Fruit fly (Drosophila melanogaster) whole organism, prepupa: ENCODE measurements around the gene CG42716.
A peak's percentile ranks its signal among the peaks of the same experiment; 100 is the strongest.

Experiments
- Blimp-1 ChIP-seq: fragments of 200-800 bp; sonication (Bioruptor generic); optimal IDR thresholded peaks from 3 replicates; lab custom pipeline; 2017; ENCODE audit warnings: missing biosample characterization, missing genetic modification characterization, mild to moderate bottlenecking, moderate library complexity, missing genetic modification reagents
- CG10669 ChIP-seq: fragments of 200-800 bp; sonication (Bioruptor generic); optimal IDR thresholded peaks from 3 replicates; lab custom pipeline; 2018; ENCODE audit warnings: missing biosample characterization, mild to moderate bottlenecking, missing genetic modification characterization, moderate library complexity
- CG11762 ChIP-seq: fragments of 200-800 bp; sonication (Bioruptor generic); optimal IDR thresholded peaks from 3 replicates; lab custom pipeline; 2016; ENCODE audit warnings: missing biosample characterization, missing genetic modification characterization; ENCODE audit not compliant: insufficient read depth
- CG11902 ChIP-seq: fragments of 200-800 bp; sonication (Bioruptor generic); optimal IDR thresholded peaks from 3 replicates; lab custom pipeline; 2016; ENCODE audit warnings: missing biosample characterization, missing genetic modification characterization
- CG15336 ChIP-seq: fragments of 200-800 bp; sonication (Bioruptor generic); IDR thresholded peaks from 2 replicates; pipeline ENCODE4 v1.3.6; 2022; ENCODE audit warnings: missing biosample characterization, missing genetic modification characterization
- CG1621 ChIP-seq: fragments of 200-800 bp; sonication (Bioruptor generic); optimal IDR thresholded peaks from 3 replicates; lab custom pipeline; 2018; ENCODE audit warnings: missing biosample characterization, mild to moderate bottlenecking, missing genetic modification characterization
- CG16779 ChIP-seq: fragments of 200-800 bp; sonication (Bioruptor generic); optimal IDR thresholded peaks from 3 replicates; lab custom pipeline; 2017; ENCODE audit warnings: missing biosample characterization, mild to moderate bottlenecking, missing genetic modification characterization
- CG3032 ChIP-seq: fragments of 200-800 bp; optimal IDR thresholded peaks from 2 replicates; lab custom pipeline; 2019; ENCODE audit warnings: missing biosample characterization, mild to moderate bottlenecking, missing genetic modification characterization, moderate library complexity
- CG31627 ChIP-seq: fragments of 200-800 bp; sonication (Bioruptor generic); optimal IDR thresholded peaks from 3 replicates; lab custom pipeline; 2016; ENCODE audit warnings: missing biosample characterization, missing genetic modification characterization
- CG32006 ChIP-seq: fragments of 200-800 bp; sonication (Bioruptor generic); optimal IDR thresholded peaks from 3 replicates; lab custom pipeline; 2017; ENCODE audit warnings: missing biosample characterization, mild to moderate bottlenecking, missing genetic modification characterization
- CG4318 ChIP-seq: fragments of 200-800 bp; sonication (Bioruptor generic); optimal IDR thresholded peaks from 3 replicates; lab custom pipeline; 2017; ENCODE audit warnings: missing biosample characterization, mild to moderate bottlenecking, missing genetic modification characterization
- CG6808 ChIP-seq: fragments of 200-800 bp; sonication (Bioruptor generic); optimal IDR thresholded peaks from 3 replicates; lab custom pipeline; 2017; ENCODE audit warnings: missing biosample characterization, missing genetic modification characterization, mild to moderate bottlenecking, moderate library complexity, missing genetic modification reagents
- CG6854 ChIP-seq: fragments of 200-800 bp; sonication (Bioruptor generic); optimal IDR thresholded peaks from 2 replicates; lab custom pipeline; 2017; ENCODE audit warnings: missing biosample characterization, mild to moderate bottlenecking, missing genetic modification characterization
- CG7368 ChIP-seq: fragments of 200-800 bp; sonication (Bioruptor generic); optimal IDR thresholded peaks from 3 replicates; lab custom pipeline; 2016; ENCODE audit warnings: missing biosample characterization, missing genetic modification characterization
- CG8119 ChIP-seq: fragments of 200-800 bp; sonication (Bioruptor generic); IDR thresholded peaks from 3 replicates; pipeline ENCODE4 v1.3.6; 2022; ENCODE audit warnings: missing biosample characterization, missing genetic modification characterization
- CG8319 ChIP-seq: fragments of 200-800 bp; sonication (Bioruptor generic); optimal IDR thresholded peaks from 3 replicates; lab custom pipeline; 2016; ENCODE audit warnings: missing biosample characterization, missing genetic modification characterization
- CG8632 ChIP-seq: fragments of 200-800 bp; sonication (Bioruptor generic); optimal IDR thresholded peaks from 3 replicates; lab custom pipeline; 2016; ENCODE audit warnings: missing biosample characterization, missing genetic modification characterization
- CG9139 ChIP-seq: fragments of 200-800 bp; sonication (Bioruptor generic); optimal IDR thresholded peaks from 3 replicates; lab custom pipeline; 2017; ENCODE audit warnings: missing biosample characterization, mild to moderate bottlenecking, missing genetic modification characterization
- Eip75B ChIP-seq: fragments of 200-800 bp; sonication (Bioruptor generic); optimal IDR thresholded peaks from 3 replicates; lab custom pipeline; 2016; ENCODE audit warnings: missing biosample characterization, missing genetic modification characterization
- Eip78C ChIP-seq: fragments of 200-800 bp; sonication (Bioruptor generic); peaks from one replicate; lab custom pipeline; 2016; ENCODE audit warnings: missing biosample characterization, missing genetic modification characterization
- Eip93F ChIP-seq: fragments of 200-800 bp; sonication (Bioruptor generic); optimal IDR thresholded peaks from 2 replicates; lab custom pipeline; 2016; ENCODE audit warnings: missing biosample characterization, mild to moderate bottlenecking, missing genetic modification characterization
- Ets21C ChIP-seq: fragments of 200-800 bp; sonication (Bioruptor generic); optimal IDR thresholded peaks from 3 replicates; lab custom pipeline; 2016; ENCODE audit warnings: missing biosample characterization, missing genetic modification characterization
- Ets96B ChIP-seq: fragments of 200-800 bp; optimal IDR thresholded peaks from 2 replicates; lab custom pipeline; 2019; ENCODE audit warnings: missing biosample characterization, mild to moderate bottlenecking, missing genetic modification characterization, moderate library complexity
- Hr38 ChIP-seq: sonication (Bioruptor generic); optimal IDR thresholded peaks from 2 replicates; lab custom pipeline; 2016; ENCODE audit warnings: missing biosample characterization, missing genetic modification characterization
- Hr39 ChIP-seq: fragments of 200-800 bp; sonication (Bioruptor generic); optimal IDR thresholded peaks from 2 replicates; lab custom pipeline; 2016; ENCODE audit warnings: missing biosample characterization, missing genetic modification characterization
- Met ChIP-seq: fragments of 200-800 bp; sonication (Bioruptor generic); optimal IDR thresholded peaks from 3 replicates; lab custom pipeline; 2016; ENCODE audit warnings: missing biosample characterization, missing genetic modification characterization
- OdsH ChIP-seq: fragments of 200-800 bp; sonication (Bioruptor generic); optimal IDR thresholded peaks from 3 replicates; lab custom pipeline; 2016; ENCODE audit warnings: missing biosample characterization, missing genetic modification characterization
- Smox ChIP-seq: fragments of 200-800 bp; sonication (Bioruptor generic); optimal IDR thresholded peaks from 3 replicates; lab custom pipeline; 2016; ENCODE audit warnings: missing biosample characterization, missing genetic modification characterization
- Sox102F ChIP-seq: fragments of 200-800 bp; sonication (Bioruptor generic); optimal IDR thresholded peaks from 2 replicates; lab custom pipeline; 2016; ENCODE audit warnings: missing biosample characterization, mild to moderate bottlenecking, missing genetic modification characterization
- Sox14 ChIP-seq: fragments of 200-800 bp; sonication (Bioruptor generic); optimal IDR thresholded peaks from 3 replicates; lab custom pipeline; 2016; ENCODE audit warnings: missing biosample characterization, missing genetic modification characterization
- achi ChIP-seq: fragments of 200-800 bp; sonication (Bioruptor generic); optimal IDR thresholded peaks from 3 replicates; lab custom pipeline; 2016; ENCODE audit warnings: missing biosample characterization, missing genetic modification characterization
- acj6 ChIP-seq: fragments of 200-800 bp; sonication (Bioruptor generic); optimal IDR thresholded peaks from 3 replicates; lab custom pipeline; 2016; ENCODE audit warnings: missing biosample characterization, missing genetic modification characterization
- cyc ChIP-seq: fragments of 200-800 bp; sonication (Bioruptor generic); optimal IDR thresholded peaks from 3 replicates; lab custom pipeline; 2016; ENCODE audit warnings: missing biosample characterization, missing genetic modification characterization
- dac ChIP-seq: fragments of 200-800 bp; sonication (Bioruptor generic); optimal IDR thresholded peaks from 2 replicates; lab custom pipeline; 2017; ENCODE audit warnings: missing biosample characterization, mild to moderate bottlenecking, missing genetic modification characterization
- dsx ChIP-seq: fragments of 200-800 bp; optimal IDR thresholded peaks from 3 replicates; lab custom pipeline; 2019; ENCODE audit warnings: missing biosample characterization, mild to moderate bottlenecking, missing genetic modification characterization, moderate library complexity; ENCODE audit not compliant: poor library complexity, severe bottlenecking
- esn ChIP-seq: fragments of 200-800 bp; sonication (Bioruptor generic); optimal IDR thresholded peaks from 2 replicates; lab custom pipeline; 2016; ENCODE audit warnings: missing biosample characterization, mild to moderate bottlenecking, missing genetic modification characterization, moderate library complexity
- fd59A ChIP-seq: fragments of 200-800 bp; sonication (Bioruptor generic); optimal IDR thresholded peaks from 2 replicates; lab custom pipeline; 2017; ENCODE audit warnings: missing biosample characterization, mild to moderate bottlenecking, missing genetic modification characterization, missing genetic modification reagents
- lz ChIP-seq: fragments of 200-800 bp; sonication (Bioruptor generic); optimal IDR thresholded peaks from 3 replicates; lab custom pipeline; 2016; ENCODE audit warnings: missing biosample characterization, missing genetic modification characterization
- salr ChIP-seq, 2 experiments: fragments of 200-800 bp; sonication (Bioruptor generic); optimal IDR thresholded peaks; 3 replicates each; lab custom pipeline; 2016 to 2018; ENCODE audit warnings: missing biosample characterization in 2 of 2, missing genetic modification characterization in 2 of 2, mild to moderate bottlenecking in 1 of 2
- ss ChIP-seq, 2 experiments: fragments of 200-800 bp; sonication (Bioruptor generic); optimal IDR thresholded peaks; 2 replicates in 1 of 2; 3 replicates in 1 of 2; lab custom pipeline; 2017 to 2018; ENCODE audit warnings: mild to moderate bottlenecking in 2 of 2, missing biosample characterization in 2 of 2, missing genetic modification characterization in 2 of 2, moderate library complexity in 1 of 2
- topi ChIP-seq: fragments of 200-800 bp; sonication (Bioruptor generic); optimal IDR thresholded peaks from 3 replicates; lab custom pipeline; 2016; ENCODE audit warnings: missing biosample characterization, missing genetic modification characterization

CG42716 gene

DNA sequence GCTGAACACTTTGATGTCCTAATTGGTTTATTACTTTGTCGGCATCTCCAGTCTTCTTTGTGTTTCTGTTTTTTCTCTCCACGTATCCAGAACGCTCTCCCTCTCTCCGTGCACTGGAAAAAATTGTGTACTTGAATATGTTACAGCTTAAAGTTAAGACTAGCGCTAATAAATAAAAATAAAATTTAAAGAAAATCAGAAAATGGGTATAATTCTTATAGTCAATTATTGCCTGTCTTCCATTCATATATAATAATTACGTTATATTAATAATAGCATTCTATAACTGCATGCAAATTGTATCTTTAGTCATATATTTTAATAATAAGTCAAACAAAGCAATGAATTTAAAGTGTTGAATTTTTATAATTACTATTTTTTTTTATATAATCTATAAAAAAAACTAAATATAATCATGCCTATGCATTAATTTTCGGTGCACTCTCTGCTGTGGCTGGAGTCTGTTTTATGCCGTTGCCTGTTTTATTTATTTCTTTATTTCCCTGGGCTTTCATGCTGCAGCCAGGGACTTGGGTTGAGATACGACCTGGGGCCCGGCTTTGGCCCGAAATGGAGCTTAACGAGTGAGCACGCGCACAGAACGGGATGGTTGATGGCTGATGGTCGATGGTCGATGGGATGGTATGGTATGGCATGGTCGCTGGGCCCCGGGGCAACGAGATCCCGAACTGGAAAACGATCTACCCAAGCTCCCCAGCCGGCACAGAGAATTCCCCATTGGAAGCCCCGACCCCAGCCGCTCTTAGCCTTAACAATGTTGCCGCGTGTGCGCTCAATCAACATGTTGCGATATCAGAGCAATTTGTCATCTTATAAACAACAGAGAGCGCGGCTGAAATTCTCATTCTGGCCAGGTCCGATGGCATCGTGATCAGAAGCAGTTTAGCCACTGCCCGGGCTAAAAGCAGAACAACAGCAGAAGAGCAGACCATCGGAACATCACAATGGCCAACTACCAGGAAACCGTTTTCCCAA is 17.5 kb upstream of the CG42716 start (continued):
- TF ChIP-seq CG9139 (GFP tag; lab: Kevin White, UChicago), result peak; percentile 43
- TF ChIP-seq Sox14, result peak; percentile 1
- TF ChIP-seq CG15336 (GFP tag; lab: Robert Waterston, UW), result no peak
- TF ChIP-seq CG7368 (GFP tag; lab: Kevin White, UChicago), result peak; percentile 17
- no peak for TF ChIP-seq CG1621 (tag; lab: Kevin White, UChicago)
- peak in 1 of 2 experiments; percentile 39 for TF ChIP-seq salr (GFP tag; optimal IDR thresholded peaks at IDR 0.05; lab: Kevin White, UChicago)
- no peak for TF ChIP-seq Hr39
- no peak for TF ChIP-seq Eip75B (GFP tag; lab: Kevin White, UChicago)
- no peak for TF ChIP-seq CG11902 (GFP tag; lab: Kevin White, UChicago)
- TF ChIP-seq Sox102F (GFP tag; lab: Kevin White, UChicago), result no peak
- TF ChIP-seq CG4318 (GFP tag; lab: Kevin White, UChicago), result no peak
- TF ChIP-seq CG8119 (GFP tag; lab: Robert Waterston, UW), result peak; percentile 45; the same call in 2 of the 3 replicates
- TF ChIP-seq cyc, result peak; percentile 36
- TF ChIP-seq CG11762 (GFP tag; lab: Kevin White, UChicago), result no peak
- peak; percentile 81 for TF ChIP-seq Eip78C (GFP tag; lab: Kevin White, UChicago)
- TF ChIP-seq, all 60 proteins: peak for 34

DNA sequence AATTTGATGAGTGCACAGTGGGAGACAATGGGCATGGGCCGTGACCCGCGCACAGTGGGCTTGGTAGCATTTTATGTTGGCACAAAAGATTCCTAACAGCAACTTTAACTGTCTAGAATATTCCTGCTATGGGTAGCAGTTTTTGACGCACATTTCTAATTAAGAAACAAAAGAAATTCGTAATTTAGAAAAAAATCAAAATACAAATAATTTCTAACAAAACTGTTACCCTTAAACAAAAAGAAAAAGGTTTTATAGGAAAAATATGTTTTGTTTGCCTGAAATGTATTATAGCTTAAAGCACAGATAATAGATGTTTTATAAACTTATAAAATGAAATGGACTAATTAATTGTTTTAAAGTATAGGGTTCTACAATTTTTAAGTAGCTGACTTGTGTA is 16.7 kb upstream of the CG42716 start:
- no peak for TF ChIP-seq dac (GFP tag; lab: Kevin White, UChicago)
- TF ChIP-seq Ets96B (tag; lab: Kevin White, UChicago), result peak; percentile 20
- peak; percentile 6 for TF ChIP-seq cyc
- TF ChIP-seq salr (GFP tag; optimal IDR thresholded peaks at IDR 0.05; lab: Kevin White, UChicago), result peak in 1 of 2 experiments; percentile 1
- TF ChIP-seq CG1621 (tag; lab: Kevin White, UChicago), result no peak
- peak; percentile 8 for TF ChIP-seq CG10669
- no peak for TF ChIP-seq CG16779 (tag; lab: Kevin White, UChicago)
- TF ChIP-seq Met (GFP tag; lab: Kevin White, UChicago), result peak; percentile 27
- TF ChIP-seq topi, result peak; percentile 56
- no peak for TF ChIP-seq fd59A (GFP tag; lab: Kevin White, UChicago)
- peak; percentile 25 for TF ChIP-seq esn (GFP tag; lab: Kevin White, UChicago)
- TF ChIP-seq CG11902 (GFP tag; lab: Kevin White, UChicago), result no peak
- TF ChIP-seq acj6 (GFP tag; lab: Kevin White, UChicago), result peak; percentile 22
- peak; percentile 2 for TF ChIP-seq OdsH (GFP tag; lab: Kevin White, UChicago)
- peak; percentile 23 for TF ChIP-seq Smox (GFP tag; lab: Kevin White, UChicago)
- no peak for TF ChIP-seq CG31627
- peak; percentile 78 for TF ChIP-seq Eip78C (GFP tag; lab: Kevin White, UChicago)
- peak; percentile 10 for TF ChIP-seq CG32006 (GFP tag; lab: Kevin White, UChicago)

- no peak for TF ChIP-seq CG4318 (GFP tag; lab: Kevin White, UChicago)
- TF ChIP-seq CG31627, result no peak
- TF ChIP-seq, all 60 proteins: peak for 0
These were observed 15.9 kb upstream of the CG42716 start for dm6 chr3L:16017528-16018250.

dm6 chr3L:16018251-16018583 is 15.4 kb upstream of the CG42716 start:
- TF ChIP-seq CG6808 (no peak), CG3032 (tag; lab: Kevin White, UChicago) (no peak), Sox14 (no peak), Blimp-1 (GFP tag; lab: Kevin White, UChicago) (no peak), lz (GFP tag; lab: Kevin White, UChicago) (no peak), Hr38 (GFP tag; lab: Kevin White, UChicago) (no peak), salr (GFP tag; optimal IDR thresholded peaks at IDR 0.05; lab: Kevin White, UChicago) (no peak), CG31627 (no peak), achi (GFP tag; lab: Kevin White, UChicago) (no peak), dac (GFP tag; lab: Kevin White, UChicago) (no peak), CG6854 (GFP tag; lab: Kevin White, UChicago) (no peak), dsx (no peak), esn (GFP tag; lab: Kevin White, UChicago) (peak; percentile 36), CG8319 (GFP tag; lab: Kevin White, UChicago) (no peak), Ets21C (GFP tag; lab: Kevin White, UChicago) (no peak), ss (GFP tag; optimal IDR thresholded peaks at IDR 0.05; lab: Kevin White, UChicago) (no peak), CG7368 (GFP tag; lab: Kevin White, UChicago) (no peak), Eip93F (GFP tag; lab: Kevin White, UChicago) (no peak), Eip75B (GFP tag; lab: Kevin White, UChicago) (no peak), CG8632 (GFP tag; lab: Kevin White, UChicago) (no peak)
